Worm (Caenorhabditis elegans): ENCODE data around the gene clik-2.

DNA sequence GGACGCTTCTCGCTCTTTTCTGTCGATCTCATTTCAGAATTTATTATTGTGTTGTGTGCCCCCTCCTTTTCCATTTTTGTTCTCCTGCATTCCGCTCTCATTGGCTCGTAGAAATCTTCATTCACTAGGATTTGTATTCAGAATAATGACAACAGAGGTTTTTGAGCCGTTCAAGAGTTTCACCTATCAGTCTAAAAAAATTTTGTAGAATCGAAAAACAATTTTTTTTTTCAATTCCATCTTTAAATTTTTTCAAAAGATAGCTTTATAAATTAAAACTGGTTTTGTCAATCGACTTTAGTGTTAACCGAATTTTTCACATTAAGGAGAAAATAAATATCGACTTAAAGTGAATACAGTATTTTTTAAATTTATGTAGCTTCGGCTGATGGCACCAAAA lies 21.6 kb upstream of the clik-2 start, which contains the start of gene K09F5.4:
- TF ChIP-seq ref-1 (GFP tag; conservative IDR thresholded peaks at IDR 0.05) (no peak), cog-1 (tag; optimal IDR thresholded peaks at IDR 0.05) (no peak), ztf-23 (GFP tag; IDR thresholded peaks at IDR 0.05) (no peak), flt-1 (GFP tag; IDR thresholded peaks at IDR 0.05) (no peak)

Data from whole organism, midembryonic.